Worm (Caenorhabditis elegans): Measurements from ENCODE around the gene C24A3.4.

Gene C24A3.4

DNA sequence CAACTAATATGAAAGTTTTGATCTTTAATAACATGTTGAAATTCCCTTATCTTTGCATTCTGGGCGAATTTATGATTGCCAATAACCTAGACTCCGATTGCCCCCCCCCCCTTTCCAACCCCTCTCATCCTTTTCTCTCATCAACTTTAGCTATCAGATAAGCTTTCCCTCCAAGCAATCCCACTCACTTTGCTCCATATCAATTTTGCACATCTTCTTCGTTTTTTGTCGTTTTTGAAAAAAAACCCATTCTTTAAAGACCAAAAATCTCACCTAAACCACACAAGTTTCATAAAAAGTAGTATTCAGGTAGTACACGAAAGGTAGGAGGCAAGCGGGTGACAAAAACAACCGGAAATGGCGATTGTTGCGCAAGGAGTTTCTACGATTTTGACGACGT, 4.4 kb upstream of the C24A3.4 start, which contains the start of gene twk-18:
TSS of gene twk-18 (plus strand) at position 301 of the 400 bp plus-strand sequence.
- TF ChIP-seq lin-54 (GFP tag; optimal IDR thresholded peaks at IDR 0.05) (no peak), Y95B8A.8 (GFP tag; IDR thresholded peaks at IDR 0.05) (no peak), hlh-12 (tag; optimal IDR thresholded peaks at IDR 0.05) (no peak), mcd-1 (GFP tag; IDR thresholded peaks at IDR 0.05) (no peak), snpc-4 (GFP tag; optimal IDR thresholded peaks at IDR 0.05) (no peak), snpc-4 (tag; optimal IDR thresholded peaks at IDR 0.05) (no peak), lin-35 (GFP tag; optimal IDR thresholded peaks at IDR 0.05) (no peak), ztf-28 (GFP tag; IDR thresholded peaks at IDR 0.05) (no peak), snpc-3.4 (tag; optimal IDR thresholded peaks at IDR 0.05) (no peak), somi-1 (GFP tag; optimal IDR thresholded peaks at IDR 0.05) (no peak), let-526 (GFP tag; IDR thresholded peaks at IDR 0.05) (no peak)

DNA sequence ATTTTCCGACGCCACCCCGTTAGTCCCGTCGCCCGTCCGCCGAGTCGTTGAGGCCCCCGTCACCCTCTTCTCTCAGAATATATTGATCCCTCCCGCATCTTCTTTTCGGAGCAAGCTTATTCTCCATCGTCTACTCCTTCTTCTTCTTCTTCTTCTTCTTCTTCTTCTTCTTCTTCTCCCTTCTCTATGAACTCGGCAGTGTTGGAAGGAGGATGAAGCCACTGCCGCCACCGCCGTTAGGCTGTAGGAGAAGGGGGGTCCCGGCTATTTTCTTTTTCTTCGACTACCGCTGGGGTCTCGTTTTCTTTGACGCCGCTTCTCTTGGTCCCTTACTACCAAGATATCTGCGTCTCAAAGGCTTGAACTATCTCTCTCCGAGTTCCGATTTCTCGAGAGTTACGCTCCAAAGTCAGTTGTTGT, 3.3 kb downstream of the C24A3.4 start:
- TF ChIP-seq zfh-2 (GFP tag; conservative IDR thresholded peaks at IDR 0.05) = peak; percentile 90
- peak in 1 of 3 experiments; percentile 22 for TF ChIP-seq lin-35 (GFP tag; optimal IDR thresholded peaks at IDR 0.05)
- 0 out of 2 replicates have a peak, but pooled peaks have one; percentile 34 for TF ChIP-seq mcd-1 (GFP tag; IDR thresholded peaks at IDR 0.05)
- TF ChIP-seq nhr-120 (GFP tag; IDR thresholded peaks at IDR 0.05) = no peak
- TF ChIP-seq nhr-179 (tag; optimal IDR thresholded peaks at IDR 0.05) = no peak
- peak; percentile 4 for TF ChIP-seq attf-5 (GFP tag; optimal IDR thresholded peaks at IDR 0.05)
- TF ChIP-seq Y56A3A.18 (GFP tag; IDR thresholded peaks at IDR 0.05) = no peak
- peak; percentile 57 for TF ChIP-seq K12H6.12 (tag; optimal IDR thresholded peaks at IDR 0.05)
- TF ChIP-seq rcor-1 (GFP tag; IDR thresholded peaks at IDR 0.05) = peak; percentile 45; the same call in 1 of the 2 replicates
- TF ChIP-seq egrh-3 (GFP tag; IDR thresholded peaks at IDR 0.05) = peak; percentile 33; the same call in 1 of the 2 replicates

DNA sequence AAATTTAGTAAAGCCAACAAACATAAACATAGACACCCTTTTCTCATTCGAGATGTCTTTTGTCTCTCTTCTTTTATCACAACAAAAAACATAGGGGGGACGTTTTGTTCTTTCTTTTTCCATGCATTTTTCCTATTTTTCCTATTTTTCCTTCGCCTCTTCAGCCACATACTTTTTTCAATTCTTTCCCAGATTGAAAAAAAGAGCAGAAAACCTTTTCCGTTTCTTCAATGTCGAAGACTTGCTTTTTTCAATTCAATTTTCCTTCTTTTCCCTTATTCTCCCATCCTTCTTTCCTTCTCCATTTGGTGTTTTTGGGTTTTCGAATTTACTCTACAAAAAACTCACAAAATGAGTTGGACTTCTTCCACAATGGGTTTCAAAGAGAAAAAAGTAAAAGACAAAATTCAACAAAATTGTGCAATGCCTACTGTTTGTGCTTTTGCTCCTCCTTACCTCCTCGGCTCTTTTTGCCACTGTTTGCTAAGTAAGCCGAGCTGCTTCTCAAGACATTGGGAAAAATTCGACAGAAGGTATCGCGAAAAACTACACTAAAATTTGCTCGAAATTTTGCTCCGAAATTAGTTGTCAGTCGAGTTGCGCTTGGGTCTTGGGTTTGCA, 4.4 kb downstream of the C24A3.4 start:
- TF ChIP-seq him-1 (tag; optimal IDR thresholded peaks at IDR 0.05) = no peak
- TF ChIP-seq zim-3 (tag; optimal IDR thresholded peaks at IDR 0.05) = no peak
- no peak for TF ChIP-seq tbx-9 (tag; optimal IDR thresholded peaks at IDR 0.05; ENCODE audit: borderline replicate concordance)
- TF ChIP-seq hlh-26 (GFP tag; conservative IDR thresholded peaks at IDR 0.05) = no peak
- no peak for TF ChIP-seq sea-2 (GFP tag; IDR thresholded peaks at IDR 0.05)
- TF ChIP-seq F57A8.1 (GFP tag; optimal IDR thresholded peaks at IDR 0.05) = no peak
- TF ChIP-seq madf-6 (GFP tag; IDR thresholded peaks at IDR 0.05) = no peak

DNA sequence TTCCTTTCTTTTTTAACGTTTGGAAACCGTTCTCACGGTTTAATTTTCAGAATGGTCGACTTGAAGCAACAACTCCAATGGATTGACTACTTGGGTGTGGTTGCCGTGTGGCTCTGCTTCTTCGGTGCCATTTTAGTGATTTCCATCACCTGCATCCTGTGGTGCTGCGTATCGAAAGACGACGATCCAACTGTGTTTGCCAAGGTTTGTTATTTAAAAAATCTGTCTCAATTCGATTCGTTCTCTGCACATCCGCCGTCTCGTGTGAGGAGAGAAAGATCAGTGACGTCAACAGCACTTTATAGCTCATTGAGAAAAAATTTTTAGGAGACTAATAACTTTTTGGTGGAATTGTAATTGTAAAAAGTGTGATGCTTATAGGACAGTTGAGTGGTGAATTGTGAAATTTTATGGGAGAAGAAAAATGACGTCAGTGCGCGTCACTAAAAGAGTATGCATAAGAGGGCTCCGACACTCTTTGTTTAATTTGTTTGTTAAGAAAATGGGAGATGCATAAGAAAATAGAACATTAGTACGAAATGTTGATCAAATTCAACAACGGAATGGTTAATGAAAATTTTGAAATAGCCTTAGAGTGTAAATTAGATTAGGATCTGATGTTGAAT, 5.4 kb downstream of the C24A3.4 start, which contains the start of gene C24A3.2:
TSS of gene C24A3.2 (plus strand) at position 51 of the 626 bp plus-strand sequence.
- TF ChIP-seq atf-7 (tag; optimal IDR thresholded peaks at IDR 0.05) (no peak), lin-35 (GFP tag; optimal IDR thresholded peaks at IDR 0.05) (no peak), efl-1 (GFP tag; optimal IDR thresholded peaks at IDR 0.05) (no peak), cebp-1 (GFP tag; IDR thresholded peaks at IDR 0.05) (no peak), cebp-1 (tag; optimal IDR thresholded peaks at IDR 0.05) (peak; percentile 61), snpc-1.3 (tag; optimal IDR thresholded peaks at IDR 0.05; ENCODE audit: insufficient read depth) (no peak)

DNA sequence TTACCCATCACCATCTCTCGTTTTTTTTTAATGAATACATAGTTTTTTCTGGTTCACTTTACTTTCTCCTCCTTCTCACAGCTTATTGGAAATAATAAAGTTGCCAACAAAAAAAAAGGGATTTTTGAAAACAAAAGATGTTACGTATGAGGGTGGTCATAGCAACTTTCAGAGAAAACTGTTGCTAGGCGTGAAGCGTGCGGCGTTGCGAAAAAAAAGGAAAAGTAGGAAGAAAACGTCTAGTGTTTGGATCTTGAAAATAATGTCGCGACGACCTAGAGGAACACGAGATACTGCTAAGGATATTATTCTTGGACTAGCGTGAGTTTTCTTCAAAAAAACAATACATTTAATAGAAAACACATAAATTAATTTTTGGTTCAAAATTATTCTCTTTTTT, 6.6 kb downstream of the C24A3.4 start, which contains the start of gene C24A3.1:
TSS of gene C24A3.1 (plus strand) at position 263 of the 400 bp plus-strand sequence.
- TF ChIP-seq ztf-3 (GFP tag; optimal IDR thresholded peaks at IDR 0.05) (no peak), snpc-1.3 (tag; optimal IDR thresholded peaks at IDR 0.05; ENCODE audit: insufficient read depth) (no peak), hsf-1 (GFP tag; IDR thresholded peaks at IDR 0.05) (no peak), nhr-80 (tag; optimal IDR thresholded peaks at IDR 0.05) (no peak), hrde-1 (tag; optimal IDR thresholded peaks at IDR 0.05; ENCODE audit: borderline replicate concordance) (no peak), ztf-6 (GFP tag; IDR thresholded peaks at IDR 0.05) (no peak), ztf-22 (GFP tag; optimal IDR thresholded peaks at IDR 0.05) (no peak), hmg-1.2 (GFP tag; IDR thresholded peaks at IDR 0.05) (no peak), lin-35 (GFP tag; optimal IDR thresholded peaks at IDR 0.05) (no peak), tbx-9 (tag; optimal IDR thresholded peaks at IDR 0.05; ENCODE audit: borderline replicate concordance) (no peak), mcd-1 (GFP tag; IDR thresholded peaks at IDR 0.05) (no peak), chd-7 (tag; optimal IDR thresholded peaks at IDR 0.05) (no peak), K11D2.4 (GFP tag; IDR thresholded peaks at IDR 0.05) (no peak), nfya-2 (GFP tag; IDR thresholded peaks at IDR 0.05) (no peak)
